Fruit fly (Drosophila melanogaster): ENCODE data around the gene barc.

DNA sequence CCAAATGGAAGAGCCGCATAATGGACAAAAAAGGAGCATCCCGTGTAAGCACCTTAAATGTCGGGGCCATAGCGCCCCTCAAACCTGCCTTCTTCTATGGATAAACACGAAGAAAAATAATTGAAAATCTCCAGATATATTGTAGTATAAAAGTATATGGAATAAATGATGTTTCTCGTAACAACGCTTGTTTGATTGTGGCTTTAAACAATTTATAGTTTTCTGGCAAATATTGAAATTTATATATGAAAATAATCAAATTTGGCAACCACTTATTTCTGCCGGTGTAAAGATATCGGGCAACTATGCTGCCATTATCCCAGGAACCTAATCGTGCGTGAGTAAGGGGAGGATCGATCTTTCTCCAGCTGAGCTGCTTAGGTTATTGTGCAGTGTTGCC is 22.3 kb upstream of the barc start:
- TF ChIP-seq Pif1B (GFP tag; optimal IDR thresholded peaks at IDR 0.05): no peak
- no peak for TF ChIP-seq CG8301 (tag; optimal IDR thresholded peaks at IDR 0.05)
- TF ChIP-seq CG34367 (tag; optimal IDR thresholded peaks at IDR 0.05): no peak
- no peak for TF ChIP-seq EcR (GFP tag; optimal IDR thresholded peaks at IDR 0.05)
- TF ChIP-seq CG14655 (GFP tag; optimal IDR thresholded peaks at IDR 0.05): no peak
